Fruit fly (Drosophila melanogaster) whole organism, pupa: ENCODE results near the gene CG32181.

Source experiments
- CG10348 ChIP-seq: fragments of 200-800 bp; sonication (Bioruptor generic); IDR thresholded peaks from 2 replicates; pipeline ENCODE4 v1.3.6; 2022; ENCODE audit warnings: missing biosample characterization, missing genetic modification characterization
- CG12605 ChIP-seq: fragments of 200-800 bp; sonication (Bioruptor generic); IDR thresholded peaks from 2 replicates; pipeline ENCODE4 v1.3.6; 2022; ENCODE audit warnings: missing biosample characterization, missing genetic modification characterization
- CG15710 ChIP-seq: fragments of 200-800 bp; sonication (Bioruptor generic); optimal IDR thresholded peaks from 2 replicates; lab custom pipeline; 2018; ENCODE audit warnings: missing biosample characterization, mild to moderate bottlenecking, missing genetic modification characterization, moderate library complexity
- CG17806 ChIP-seq: fragments of 200-800 bp; sonication (Bioruptor generic); optimal IDR thresholded peaks from 2 replicates; lab custom pipeline; 2018; ENCODE audit warnings: missing biosample characterization, mild to moderate bottlenecking, missing genetic modification characterization, moderate library complexity
- CG34367 ChIP-seq: fragments of 200-800 bp; sonication (Bioruptor generic); optimal IDR thresholded peaks from 2 replicates; lab custom pipeline; 2018; ENCODE audit warnings: missing biosample characterization, mild to moderate bottlenecking, missing genetic modification characterization
- CG8301 ChIP-seq: fragments of 200-800 bp; sonication (Bioruptor generic); optimal IDR thresholded peaks from 2 replicates; lab custom pipeline; 2018; ENCODE audit warnings: missing biosample characterization, mild to moderate bottlenecking, missing genetic modification characterization
- CG9948 ChIP-seq: fragments of 200-800 bp; sonication (Bioruptor generic); optimal IDR thresholded peaks from 2 replicates; lab custom pipeline; 2018; ENCODE audit warnings: missing biosample characterization, mild to moderate bottlenecking, missing genetic modification characterization, moderate library complexity
- EcR ChIP-seq: fragments of 200-800 bp; sonication (Bioruptor generic); optimal IDR thresholded peaks from 3 replicates; lab custom pipeline; 2019; ENCODE audit warnings: missing biosample characterization, missing genetic modification characterization, mild to moderate bottlenecking, moderate library complexity, missing genetic modification reagents
- Snoo ChIP-seq: fragments of 200-800 bp; sonication (Bioruptor generic); optimal IDR thresholded peaks from 3 replicates; lab custom pipeline; 2017; ENCODE audit warnings: missing biosample characterization, mild to moderate bottlenecking, missing genetic modification characterization, inconsistent platforms
- rn ChIP-seq: fragments of 200-800 bp; sonication (Bioruptor generic); IDR thresholded peaks from 2 replicates; pipeline ENCODE4 v1.3.6; 2022; ENCODE audit warnings: missing biosample characterization, missing genetic modification characterization

DNA sequence AAGACGTTTGTCGTGTGGAACGTTAAGA lies 31.8 kb downstream of the CG32181 start, which contains the start of gene CG42815:
- TF ChIP-seq CG10348 (GFP tag; lab: Robert Waterston, UW), result no peak
- no peak for TF ChIP-seq CG17806 (tag; lab: Kevin White, UChicago)
- TF ChIP-seq EcR, result no peak
- no peak for TF ChIP-seq rn (GFP tag; lab: Robert Waterston, UW)
- no peak for TF ChIP-seq CG15710 (tag; lab: Kevin White, UChicago)
- TF ChIP-seq CG12605 (GFP tag; lab: Robert Waterston, UW), result no peak
- TF ChIP-seq Snoo (tag; lab: Kevin White, UChicago), result no peak
- no peak for TF ChIP-seq CG9948 (tag; lab: Kevin White, UChicago)
- no peak for TF ChIP-seq CG8301
- no peak for TF ChIP-seq CG34367
